Fruit fly (Drosophila melanogaster) whole organism, prepupa: Measurements from ENCODE around the gene CG6508.
A peak's percentile ranks its signal among the peaks of the same experiment; 100 is the strongest.

Experiments used
- Blimp-1 ChIP-seq: fragments of 200-800 bp; sonication (Bioruptor generic); optimal IDR thresholded peaks from 3 replicates; lab custom pipeline; 2017; ENCODE audit warnings: missing biosample characterization, missing genetic modification characterization, mild to moderate bottlenecking, moderate library complexity, missing genetic modification reagents
- CG10631 ChIP-seq: fragments of 200-800 bp; sonication (Bioruptor generic); optimal IDR thresholded peaks from 2 replicates; lab custom pipeline; 2016; ENCODE audit warnings: missing biosample characterization, missing genetic modification characterization
- CG10669 ChIP-seq: fragments of 200-800 bp; sonication (Bioruptor generic); optimal IDR thresholded peaks from 3 replicates; lab custom pipeline; 2018; ENCODE audit warnings: missing biosample characterization, mild to moderate bottlenecking, missing genetic modification characterization, moderate library complexity
- CG11294 ChIP-seq: fragments of 200-800 bp; sonication (Bioruptor generic); IDR thresholded peaks from 2 replicates; pipeline ENCODE4 v1.3.6; 2022; ENCODE audit warnings: missing biosample characterization, missing genetic modification characterization
- CG11902 ChIP-seq: fragments of 200-800 bp; sonication (Bioruptor generic); optimal IDR thresholded peaks from 3 replicates; lab custom pipeline; 2016; ENCODE audit warnings: missing biosample characterization, missing genetic modification characterization
- CG15336 ChIP-seq: fragments of 200-800 bp; sonication (Bioruptor generic); IDR thresholded peaks from 2 replicates; pipeline ENCODE4 v1.3.6; 2022; ENCODE audit warnings: missing biosample characterization, missing genetic modification characterization
- CG1621 ChIP-seq: fragments of 200-800 bp; sonication (Bioruptor generic); optimal IDR thresholded peaks from 3 replicates; lab custom pipeline; 2018; ENCODE audit warnings: missing biosample characterization, mild to moderate bottlenecking, missing genetic modification characterization
- CG31627 ChIP-seq: fragments of 200-800 bp; sonication (Bioruptor generic); optimal IDR thresholded peaks from 3 replicates; lab custom pipeline; 2016; ENCODE audit warnings: missing biosample characterization, missing genetic modification characterization
- CG32006 ChIP-seq: fragments of 200-800 bp; sonication (Bioruptor generic); optimal IDR thresholded peaks from 3 replicates; lab custom pipeline; 2017; ENCODE audit warnings: missing biosample characterization, mild to moderate bottlenecking, missing genetic modification characterization
- CG34406 ChIP-seq: fragments of 200-800 bp; sonication (Bioruptor generic); optimal IDR thresholded peaks from 3 replicates; lab custom pipeline; 2016; ENCODE audit warnings: missing biosample characterization, missing genetic modification characterization
- CG6163 ChIP-seq: fragments of 200-800 bp; sonication (Bioruptor generic); IDR thresholded peaks from 3 replicates; pipeline ENCODE4 v1.3.6; 2022; ENCODE audit warnings: missing biosample characterization, missing genetic modification characterization
- CG6792 ChIP-seq: fragments of 200-800 bp; sonication (Bioruptor generic); optimal IDR thresholded peaks from 3 replicates; lab custom pipeline; 2016; ENCODE audit warnings: missing biosample characterization, missing genetic modification characterization
- CG6808 ChIP-seq: fragments of 200-800 bp; sonication (Bioruptor generic); optimal IDR thresholded peaks from 3 replicates; lab custom pipeline; 2017; ENCODE audit warnings: missing biosample characterization, missing genetic modification characterization, mild to moderate bottlenecking, moderate library complexity, missing genetic modification reagents
- CG6854 ChIP-seq: fragments of 200-800 bp; sonication (Bioruptor generic); optimal IDR thresholded peaks from 2 replicates; lab custom pipeline; 2017; ENCODE audit warnings: missing biosample characterization, mild to moderate bottlenecking, missing genetic modification characterization
- CG7368 ChIP-seq: fragments of 200-800 bp; sonication (Bioruptor generic); optimal IDR thresholded peaks from 3 replicates; lab custom pipeline; 2016; ENCODE audit warnings: missing biosample characterization, missing genetic modification characterization
- CG8119 ChIP-seq: fragments of 200-800 bp; sonication (Bioruptor generic); IDR thresholded peaks from 3 replicates; pipeline ENCODE4 v1.3.6; 2022; ENCODE audit warnings: missing biosample characterization, missing genetic modification characterization
- CG8319 ChIP-seq: fragments of 200-800 bp; sonication (Bioruptor generic); optimal IDR thresholded peaks from 3 replicates; lab custom pipeline; 2016; ENCODE audit warnings: missing biosample characterization, missing genetic modification characterization
- CG8632 ChIP-seq: fragments of 200-800 bp; sonication (Bioruptor generic); optimal IDR thresholded peaks from 3 replicates; lab custom pipeline; 2016; ENCODE audit warnings: missing biosample characterization, missing genetic modification characterization
- CG9139 ChIP-seq: fragments of 200-800 bp; sonication (Bioruptor generic); optimal IDR thresholded peaks from 3 replicates; lab custom pipeline; 2017; ENCODE audit warnings: missing biosample characterization, mild to moderate bottlenecking, missing genetic modification characterization
- Eip75B ChIP-seq: fragments of 200-800 bp; sonication (Bioruptor generic); optimal IDR thresholded peaks from 3 replicates; lab custom pipeline; 2016; ENCODE audit warnings: missing biosample characterization, missing genetic modification characterization
- Eip78C ChIP-seq: fragments of 200-800 bp; sonication (Bioruptor generic); peaks from one replicate; lab custom pipeline; 2016; ENCODE audit warnings: missing biosample characterization, missing genetic modification characterization
- Eip93F ChIP-seq: fragments of 200-800 bp; sonication (Bioruptor generic); optimal IDR thresholded peaks from 2 replicates; lab custom pipeline; 2016; ENCODE audit warnings: missing biosample characterization, mild to moderate bottlenecking, missing genetic modification characterization
- Ets21C ChIP-seq: fragments of 200-800 bp; sonication (Bioruptor generic); optimal IDR thresholded peaks from 3 replicates; lab custom pipeline; 2016; ENCODE audit warnings: missing biosample characterization, missing genetic modification characterization
- Gug ChIP-seq: fragments of 200-800 bp; sonication (Bioruptor generic); IDR thresholded peaks from 2 replicates; pipeline ENCODE4 v1.3.6; 2022; ENCODE audit warnings: missing biosample characterization, missing genetic modification characterization
- Hr38 ChIP-seq: sonication (Bioruptor generic); optimal IDR thresholded peaks from 2 replicates; lab custom pipeline; 2016; ENCODE audit warnings: missing biosample characterization, missing genetic modification characterization
- Hr39 ChIP-seq: fragments of 200-800 bp; sonication (Bioruptor generic); optimal IDR thresholded peaks from 2 replicates; lab custom pipeline; 2016; ENCODE audit warnings: missing biosample characterization, missing genetic modification characterization
- Hr4 ChIP-seq: fragments of 200-800 bp; sonication (Bioruptor generic); optimal IDR thresholded peaks from 3 replicates; lab custom pipeline; 2016; ENCODE audit warnings: missing biosample characterization, missing genetic modification characterization
- Lpt ChIP-seq: fragments of 200-800 bp; sonication (Bioruptor generic); optimal IDR thresholded peaks from 3 replicates; lab custom pipeline; 2016; ENCODE audit warnings: missing biosample characterization, missing genetic modification characterization
- Sox102F ChIP-seq: fragments of 200-800 bp; sonication (Bioruptor generic); optimal IDR thresholded peaks from 2 replicates; lab custom pipeline; 2016; ENCODE audit warnings: missing biosample characterization, mild to moderate bottlenecking, missing genetic modification characterization
- Sox14 ChIP-seq: fragments of 200-800 bp; sonication (Bioruptor generic); optimal IDR thresholded peaks from 3 replicates; lab custom pipeline; 2016; ENCODE audit warnings: missing biosample characterization, missing genetic modification characterization
- Sox15 ChIP-seq: fragments of 200-800 bp; sonication (Bioruptor generic); optimal IDR thresholded peaks from 3 replicates; lab custom pipeline; 2016; ENCODE audit warnings: missing biosample characterization, missing genetic modification characterization
- dac ChIP-seq: fragments of 200-800 bp; sonication (Bioruptor generic); optimal IDR thresholded peaks from 2 replicates; lab custom pipeline; 2017; ENCODE audit warnings: missing biosample characterization, mild to moderate bottlenecking, missing genetic modification characterization
- dsx ChIP-seq: fragments of 200-800 bp; optimal IDR thresholded peaks from 3 replicates; lab custom pipeline; 2019; ENCODE audit warnings: missing biosample characterization, mild to moderate bottlenecking, missing genetic modification characterization, moderate library complexity; ENCODE audit not compliant: poor library complexity, severe bottlenecking
- esn ChIP-seq: fragments of 200-800 bp; sonication (Bioruptor generic); optimal IDR thresholded peaks from 2 replicates; lab custom pipeline; 2016; ENCODE audit warnings: missing biosample characterization, mild to moderate bottlenecking, missing genetic modification characterization, moderate library complexity
- fd59A ChIP-seq: fragments of 200-800 bp; sonication (Bioruptor generic); optimal IDR thresholded peaks from 2 replicates; lab custom pipeline; 2017; ENCODE audit warnings: missing biosample characterization, mild to moderate bottlenecking, missing genetic modification characterization, missing genetic modification reagents
- fd85E ChIP-seq: fragments of 200-800 bp; sonication (Bioruptor generic); optimal IDR thresholded peaks from 3 replicates; lab custom pipeline; 2016; ENCODE audit warnings: missing biosample characterization, missing genetic modification characterization
- fkh ChIP-seq: fragments of 200-800 bp; sonication (Bioruptor generic); optimal IDR thresholded peaks from 3 replicates; lab custom pipeline; 2017; ENCODE audit warnings: missing biosample characterization, mild to moderate bottlenecking, missing genetic modification characterization, moderate library complexity
- lz ChIP-seq: fragments of 200-800 bp; sonication (Bioruptor generic); optimal IDR thresholded peaks from 3 replicates; lab custom pipeline; 2016; ENCODE audit warnings: missing biosample characterization, missing genetic modification characterization
- salr ChIP-seq, 2 experiments: fragments of 200-800 bp; sonication (Bioruptor generic); optimal IDR thresholded peaks; 3 replicates each; lab custom pipeline; 2016 to 2018; ENCODE audit warnings: missing biosample characterization in 2 of 2, missing genetic modification characterization in 2 of 2, mild to moderate bottlenecking in 1 of 2
- ss ChIP-seq, 2 experiments: fragments of 200-800 bp; sonication (Bioruptor generic); optimal IDR thresholded peaks; 2 replicates in 1 of 2; 3 replicates in 1 of 2; lab custom pipeline; 2017 to 2018; ENCODE audit warnings: mild to moderate bottlenecking in 2 of 2, missing biosample characterization in 2 of 2, missing genetic modification characterization in 2 of 2, moderate library complexity in 1 of 2
- svp ChIP-seq: fragments of 200-800 bp; sonication (Bioruptor generic); peaks from one replicate; lab custom pipeline; 2016; ENCODE audit warnings: missing biosample characterization, missing genetic modification characterization
- topi ChIP-seq: fragments of 200-800 bp; sonication (Bioruptor generic); optimal IDR thresholded peaks from 3 replicates; lab custom pipeline; 2016; ENCODE audit warnings: missing biosample characterization, missing genetic modification characterization
- vri ChIP-seq: fragments of 200-800 bp; sonication (Bioruptor generic); optimal IDR thresholded peaks from 3 replicates; lab custom pipeline; 2016; ENCODE audit warnings: missing biosample characterization, mild to moderate bottlenecking, missing genetic modification characterization

The CG6508 gene

DNA sequence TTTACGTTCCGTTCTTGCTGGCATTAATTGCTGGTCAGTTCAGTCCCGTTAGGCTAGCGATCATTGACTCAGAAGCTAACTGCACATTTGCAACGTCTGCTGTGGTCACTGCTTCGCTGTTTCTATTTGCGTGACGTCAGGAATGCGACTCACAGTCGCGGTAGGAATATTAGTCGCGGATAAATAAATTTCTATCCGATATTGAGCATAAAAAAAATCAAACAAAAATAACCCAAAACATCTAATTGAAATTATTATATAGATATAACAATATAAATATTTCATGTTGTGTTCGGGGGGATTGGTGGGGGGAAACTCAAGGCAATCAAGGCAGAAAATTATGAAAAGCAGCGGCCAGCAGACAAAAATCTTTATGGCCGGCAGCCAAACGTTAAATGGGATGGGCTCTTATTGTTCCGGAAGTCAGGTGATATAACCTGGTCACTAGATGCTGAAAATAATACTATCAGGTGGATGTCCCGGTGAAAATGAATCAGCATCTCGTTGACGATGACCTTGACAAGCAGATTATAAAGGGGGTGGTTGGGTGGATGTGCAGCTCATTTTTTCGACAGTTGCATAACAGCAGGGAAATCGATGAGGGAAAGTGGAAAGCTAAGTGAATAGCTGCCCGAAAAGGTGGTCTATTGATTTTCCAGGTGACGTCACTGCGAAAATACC, 30.7 kb downstream of the CG6508 start, which contains the start of gene SmydA-3 (continued):
- TF ChIP-seq CG11294 (GFP tag; lab: Robert Waterston, UW) (0 out of 2 replicates have a peak, but pooled peaks have one; percentile 32), Sox15 (GFP tag; lab: Kevin White, UChicago) (no peak)
- TF ChIP-seq, all 60 proteins: peak for 24

DNA sequence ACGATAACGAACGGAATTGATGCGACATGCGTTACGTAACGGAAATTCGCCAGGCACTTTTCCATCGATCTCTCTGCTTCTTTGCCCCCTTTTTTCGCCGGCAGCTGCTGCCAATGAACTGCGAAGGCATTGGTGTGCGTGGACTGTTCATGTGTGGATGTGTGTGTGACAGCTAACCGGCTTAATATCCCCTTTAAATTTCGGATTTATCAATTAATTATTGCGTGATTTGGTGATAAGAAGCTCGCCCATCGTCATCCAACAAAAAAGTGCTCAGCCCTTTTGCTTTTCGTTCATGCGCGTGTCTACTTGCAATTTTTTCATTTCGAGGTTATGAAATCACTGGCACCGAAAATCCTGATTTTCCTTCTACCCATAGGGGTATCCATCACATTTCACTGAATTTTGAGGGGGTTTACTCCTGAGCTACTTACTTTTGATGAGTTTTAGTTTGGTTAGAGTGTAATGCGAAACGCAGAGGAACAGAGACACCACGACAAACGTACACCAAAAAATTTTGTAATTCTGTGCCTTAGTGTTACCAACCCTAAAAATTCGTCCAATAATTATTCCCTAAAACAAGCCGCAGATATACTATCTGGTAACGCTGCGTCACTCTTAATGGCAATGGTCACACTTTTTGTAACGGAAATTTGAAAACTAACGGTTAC, 31.5 kb downstream of the CG6508 start, which contains the start of gene porin:
porin (minus strand) TSS at position 529 of the 671 bp plus-strand sequence.
- TF ChIP-seq fkh (GFP tag; lab: Kevin White, UChicago): no peak
- peak; percentile 96 for TF ChIP-seq vri (GFP tag; lab: Kevin White, UChicago)
- TF ChIP-seq CG11902 (GFP tag; lab: Kevin White, UChicago): no peak
- no peak for TF ChIP-seq Lpt
- no peak for TF ChIP-seq fd59A (GFP tag; lab: Kevin White, UChicago)
- no peak for TF ChIP-seq CG8632 (GFP tag; lab: Kevin White, UChicago)
- no peak for TF ChIP-seq CG7368
- TF ChIP-seq Eip75B (GFP tag; lab: Kevin White, UChicago): no peak
- TF ChIP-seq topi (GFP tag; lab: Kevin White, UChicago): no peak
- no peak for TF ChIP-seq Ets21C (GFP tag; lab: Kevin White, UChicago)
- TF ChIP-seq CG31627: no peak
- no peak for TF ChIP-seq CG32006 (GFP tag; lab: Kevin White, UChicago)
- no peak for TF ChIP-seq fd85E
- TF ChIP-seq Gug: no peak
- TF ChIP-seq Sox102F (GFP tag; lab: Kevin White, UChicago): no peak
- TF ChIP-seq Hr38: no peak
- TF ChIP-seq dac (GFP tag; lab: Kevin White, UChicago): no peak
- TF ChIP-seq CG9139 (GFP tag; lab: Kevin White, UChicago): peak; percentile 17
- TF ChIP-seq dsx (GFP tag; lab: Kevin White, UChicago): no peak
- TF ChIP-seq CG8119 (GFP tag; lab: Robert Waterston, UW): no peak
- peak; percentile 13 for TF ChIP-seq lz (GFP tag; lab: Kevin White, UChicago)
- no peak for TF ChIP-seq CG6792 (GFP tag; lab: Kevin White, UChicago)
- no peak for TF ChIP-seq CG10631 (GFP tag; lab: Kevin White, UChicago)
- TF ChIP-seq CG6163 (GFP tag; lab: Robert Waterston, UW): no peak
- TF ChIP-seq esn: peak; percentile 39
- TF ChIP-seq Blimp-1 (GFP tag; lab: Kevin White, UChicago): no peak
- TF ChIP-seq CG8319: no peak
- TF ChIP-seq salr (GFP tag; optimal IDR thresholded peaks at IDR 0.05; lab: Kevin White, UChicago): no peak
- TF ChIP-seq Hr4 (GFP tag; lab: Kevin White, UChicago): no peak
- TF ChIP-seq Eip93F (GFP tag; lab: Kevin White, UChicago): no peak
- no peak for TF ChIP-seq CG10669
- TF ChIP-seq Sox14 (GFP tag; lab: Kevin White, UChicago): peak; percentile 11
- TF ChIP-seq svp: peak; percentile 26
- no peak for TF ChIP-seq Hr39 (GFP tag; lab: Kevin White, UChicago)
- peak; percentile 13 for TF ChIP-seq CG6854 (GFP tag; lab: Kevin White, UChicago)
- no peak for TF ChIP-seq CG1621
- peak; percentile 69 for TF ChIP-seq Eip78C (GFP tag; lab: Kevin White, UChicago)
- TF ChIP-seq CG34406: no peak
- TF ChIP-seq CG6808 (GFP tag; lab: Kevin White, UChicago): no peak
- no peak for TF ChIP-seq CG15336 (GFP tag; lab: Robert Waterston, UW)
- TF ChIP-seq ss (GFP tag; optimal IDR thresholded peaks at IDR 0.05; lab: Kevin White, UChicago): peak; percentile 21 to 29
